Worm (Caenorhabditis elegans) whole organism, L2 larva: ENCODE results near the gene hpo-36.

Experiments
- alr-1 ChIP-seq: fragments of 150-350 bp; optimal IDR thresholded peaks from 2 replicates; lab custom pipeline; 2014; ENCODE audit warnings: missing biosample characterization, missing genetic modification characterization
- elt-1 ChIP-seq: fragments of 150-350 bp; optimal IDR thresholded peaks from 2 replicates; lab custom pipeline; 2014; ENCODE audit warnings: missing biosample characterization, missing genetic modification characterization
- nhr-12 ChIP-seq: fragments of 150-350 bp; optimal IDR thresholded peaks from 2 replicates; lab custom pipeline; 2014; ENCODE audit warnings: missing biosample characterization, missing genetic modification characterization

DNA sequence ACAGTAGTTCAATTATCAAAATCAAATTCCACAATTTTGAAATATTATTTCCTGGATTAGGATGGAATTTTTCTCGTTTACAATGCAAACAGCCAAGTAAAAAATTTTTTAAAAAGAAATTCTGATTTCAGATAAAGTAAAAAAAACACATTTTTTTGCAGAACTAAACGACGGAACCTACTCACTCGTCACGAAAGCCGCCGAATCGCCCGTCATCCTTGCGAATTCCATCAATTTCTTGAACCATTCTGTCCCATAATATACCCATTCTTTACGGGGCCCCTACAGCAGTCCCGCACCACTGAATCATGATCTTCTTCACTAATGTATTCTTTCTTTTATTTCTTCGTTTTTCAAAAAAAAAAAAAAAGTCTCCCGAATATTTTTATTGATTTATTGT, 27.0 kb downstream of the hpo-36 start:
- TF ChIP-seq nhr-12 (tag; lab: Kevin White, UChicago) (no peak), alr-1 (no peak), elt-1 (tag; lab: Kevin White, UChicago) (no peak)
